Fruit fly (Drosophila melanogaster): Measurements from ENCODE around the gene CycD.

Gene CycD

DNA sequence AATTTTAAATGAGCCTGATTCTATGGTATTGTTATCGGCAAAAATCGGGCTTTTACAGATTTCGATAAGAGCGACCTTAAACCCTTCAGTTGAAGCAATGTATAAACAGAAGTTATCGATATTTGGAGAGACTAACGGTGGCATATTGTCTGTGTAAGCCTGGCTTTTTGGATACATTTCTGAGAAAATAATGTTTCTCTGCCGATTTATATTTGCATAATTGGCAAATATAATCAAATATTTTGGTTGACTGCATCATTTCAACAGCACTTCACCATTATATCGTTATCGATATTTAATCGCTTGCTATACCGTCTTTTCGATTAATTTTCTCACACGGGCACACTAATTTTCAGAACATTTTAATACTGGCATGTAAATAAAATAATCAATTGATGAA, 39.6 kb downstream of the CycD start, which contains the start of gene CG16952 (continued):
- no peak for TF ChIP-seq Bdp1 (GFP tag; optimal IDR thresholded peaks at IDR 0.05)
- TF ChIP-seq Chrac-16 (GFP tag; optimal IDR thresholded peaks at IDR 0.05): no peak
- no peak for TF ChIP-seq dimm (GFP tag; IDR thresholded peaks at IDR 0.05)
- no peak for TF ChIP-seq jumu (GFP tag; optimal IDR thresholded peaks at IDR 0.05)
- TF ChIP-seq tna (GFP tag; IDR thresholded peaks at IDR 0.05; ENCODE audit: partially characterized antibody): peak; percentile 93
- peak; percentile 84; the same call in 1 of the 2 replicates for TF ChIP-seq amos (GFP tag; IDR thresholded peaks at IDR 0.05; ENCODE audit: partially characterized antibody)
- no peak for TF ChIP-seq lola (GFP tag; optimal IDR thresholded peaks at IDR 0.05)
- no peak for TF ChIP-seq D19A (tag; optimal IDR thresholded peaks at IDR 0.05)
- TF ChIP-seq Mad (GFP tag; optimal IDR thresholded peaks at IDR 0.05): no peak
- no peak for TF ChIP-seq CG34422 (GFP tag; IDR thresholded peaks at IDR 0.05)
- TF ChIP-seq CG12744 (GFP tag; optimal IDR thresholded peaks at IDR 0.05): no peak
- TF ChIP-seq Med (GFP tag): peak; percentile 66
- no peak for TF ChIP-seq Fer1 (GFP tag; optimal IDR thresholded peaks at IDR 0.05)
- TF ChIP-seq dati (GFP tag; IDR thresholded peaks at IDR 0.05): no peak
- TF ChIP-seq Eip74EF (GFP tag; optimal IDR thresholded peaks at IDR 0.05): no peak
- TF ChIP-seq nerfin-2 (GFP tag; IDR thresholded peaks at IDR 0.05; ENCODE audit: partially characterized antibody): peak; percentile 95
- TF ChIP-seq prd (optimal IDR thresholded peaks at IDR 0.05): no peak
- TF ChIP-seq prd (GFP tag; IDR thresholded peaks at IDR 0.05): no peak
- no peak; the same call in 1 of the 2 replicates for TF ChIP-seq slbo (GFP tag; IDR thresholded peaks at IDR 0.05)
- no peak for TF ChIP-seq Side (GFP tag; optimal IDR thresholded peaks at IDR 0.05)
- peak; percentile 92 for TF ChIP-seq vnd (GFP tag; IDR thresholded peaks at IDR 0.05; ENCODE audit: partially characterized antibody)
- no peak for TF ChIP-seq CG4820 (GFP tag; optimal IDR thresholded peaks at IDR 0.05)
- TF ChIP-seq Mes4 (GFP tag; optimal IDR thresholded peaks at IDR 0.05): no peak
- TF ChIP-seq CG7372 (GFP tag; IDR thresholded peaks at IDR 0.05): no peak
- TF ChIP-seq HmgZ (tag; optimal IDR thresholded peaks at IDR 0.05): peak; percentile 48
- no peak for TF ChIP-seq D19B (GFP tag; optimal IDR thresholded peaks at IDR 0.05)
- TF ChIP-seq trem (tag; optimal IDR thresholded peaks at IDR 0.05): peak; percentile 72
- no peak for TF ChIP-seq Gsc (GFP tag; IDR thresholded peaks at IDR 0.05)
- no peak for TF ChIP-seq schlank (tag; optimal IDR thresholded peaks at IDR 0.05)
- no peak for TF ChIP-seq CG14965 (GFP tag; optimal IDR thresholded peaks at IDR 0.05; ENCODE audit: borderline replicate concordance)
- TF ChIP-seq HLHmδ (GFP tag; optimal IDR thresholded peaks at IDR 0.05): no peak
- no peak for TF ChIP-seq Dfd (GFP tag; optimal IDR thresholded peaks at IDR 0.05)
- TF ChIP-seq Stat92E (GFP tag; optimal IDR thresholded peaks at IDR 0.05): no peak
- peak; percentile 61 for TF ChIP-seq gfzf (GFP tag; optimal IDR thresholded peaks at IDR 0.05)
- no peak for TF ChIP-seq CG3281 (GFP tag; optimal IDR thresholded peaks at IDR 0.05)
- TF ChIP-seq Elba2 (GFP tag; optimal IDR thresholded peaks at IDR 0.05): no peak
- no peak for TF ChIP-seq sc (optimal IDR thresholded peaks at IDR 0.05)
- no peak for TF ChIP-seq sc (GFP tag; optimal IDR thresholded peaks at IDR 0.05)
- TF ChIP-seq Deaf1 (tag; optimal IDR thresholded peaks at IDR 0.05): no peak
- TF ChIP-seq tll (GFP tag; optimal IDR thresholded peaks at IDR 0.05): no peak
- TF ChIP-seq CG11398 (GFP tag; optimal IDR thresholded peaks at IDR 0.05): no peak
- no peak for TF ChIP-seq CG16779 (GFP tag; IDR thresholded peaks at IDR 0.05)
- no peak for TF ChIP-seq Fer2 (tag; optimal IDR thresholded peaks at IDR 0.05)
- peak; percentile 93 for TF ChIP-seq CG16813 (GFP tag; IDR thresholded peaks at IDR 0.05; ENCODE audit: partially characterized antibody)
- no peak for TF ChIP-seq Nf-YB (GFP tag; optimal IDR thresholded peaks at IDR 0.05)
- TF ChIP-seq CG2678 (tag; optimal IDR thresholded peaks at IDR 0.05): no peak
- peak; percentile 63 for TF ChIP-seq CG9797 (GFP tag; optimal IDR thresholded peaks at IDR 0.05)
- TF ChIP-seq Hmr (GFP tag; optimal IDR thresholded peaks at IDR 0.05): peak; percentile 10
- peak; percentile 30 for TF ChIP-seq CG8924 (tag; optimal IDR thresholded peaks at IDR 0.05)
- peak; percentile 10 for TF ChIP-seq CG34376 (GFP tag; optimal IDR thresholded peaks at IDR 0.05)

Measured in whole organism, embryonic.